Worm (Caenorhabditis elegans) whole organism, early embryonic: Measurements from ENCODE around the gene ptc-3.

Source experiments
- F13C5.2 ChIP-seq: sonication (generic microtip); optimal IDR thresholded peaks from 2 replicates; lab custom pipeline; 2017; ENCODE audit warnings: mild to moderate bottlenecking, missing genetic modification characterization, inconsistent platforms, missing compliant biosample characterization
- ama-1 ChIP-seq: fragments of 150-350 bp; optimal IDR thresholded peaks from 2 replicates; lab custom pipeline; 2014
- ceh-13 ChIP-seq: fragments of 200-800 bp; sonication (Bioruptor generic); optimal IDR thresholded peaks from 2 replicates; lab custom pipeline; 2018; ENCODE audit warnings: mild to moderate bottlenecking, missing genetic modification characterization, missing compliant biosample characterization
- ceh-36 ChIP-seq: sonication (generic microtip); optimal IDR thresholded peaks from 2 replicates; lab custom pipeline; 2016; ENCODE audit warnings: missing genetic modification characterization, inconsistent platforms, missing compliant biosample characterization
- flt-1 ChIP-seq: fragments of 200-800 bp; sonication (Bioruptor generic); IDR thresholded peaks from 2 replicates; pipeline ENCODE4 v1.3.6; 2022; ENCODE audit warnings: missing genetic modification characterization, missing compliant biosample characterization
- hmg-4 ChIP-seq: fragments of 200-800 bp; sonication (Bioruptor generic); optimal IDR thresholded peaks from 2 replicates; lab custom pipeline; 2018; ENCODE audit warnings: mild to moderate bottlenecking, missing genetic modification characterization, missing compliant biosample characterization
- hnd-1 ChIP-seq: sonication (generic microtip); optimal IDR thresholded peaks from 2 replicates; lab custom pipeline; 2016; ENCODE audit warnings: missing genetic modification characterization, missing compliant biosample characterization
- scrt-1 ChIP-seq: fragments of 200-800 bp; sonication (Bioruptor generic); IDR thresholded peaks from 2 replicates; pipeline ENCODE4 v1.3.6; 2022; ENCODE audit warnings: missing genetic modification characterization, missing compliant biosample characterization
- tra-4 ChIP-seq: sonication (generic microtip); optimal IDR thresholded peaks from 2 replicates; lab custom pipeline; 2017; ENCODE audit warnings: missing genetic modification characterization, missing compliant biosample characterization

ce11 chrII:2857559-2857958 is 5.2 kb upstream of the ptc-3 start:
- TF ChIP-seq ceh-36 (tag; lab: Kevin White, UChicago) (no peak), F13C5.2 (tag; lab: Kevin White, UChicago) (no peak), ama-1 (no peak), tra-4 (tag; lab: Kevin White, UChicago) (no peak), flt-1 (GFP tag; lab: Robert Waterston, UW) (no peak), hmg-4 (GFP tag; lab: Kevin White, UChicago) (no peak), hnd-1 (no peak), ceh-13 (no peak), scrt-1 (no peak)
